Fruit fly (Drosophila melanogaster) whole organism, embryonic: Measurements from ENCODE around the gene Eip75B.
A peak's percentile ranks its signal among the peaks of the same experiment; 100 is the strongest.

Experiments used
- Bgb ChIP-seq: fragments of 200-800 bp; sonication (Bioruptor generic); IDR thresholded peaks from 2 replicates; pipeline ENCODE4 v1.3.6; 2022; ENCODE audit warnings: missing biosample characterization, missing genetic modification characterization; ENCODE audit not compliant: partially characterized antibody
- CG10462 ChIP-seq: fragments of 200-800 bp; sonication (Bioruptor generic); optimal IDR thresholded peaks from 2 replicates; lab custom pipeline; 2016; ENCODE audit warnings: missing biosample characterization, missing genetic modification characterization
- CG10565 ChIP-seq: fragments of 200-800 bp; sonication (Bioruptor generic); optimal IDR thresholded peaks from 3 replicates; lab custom pipeline; 2016; ENCODE audit warnings: missing biosample characterization, mild to moderate bottlenecking, missing genetic modification characterization
- CG11398 ChIP-seq: fragments of 200-800 bp; sonication (Bioruptor generic); optimal IDR thresholded peaks from 2 replicates; lab custom pipeline; 2016; ENCODE audit warnings: missing biosample characterization, missing genetic modification characterization
- CG11456 ChIP-seq: fragments of 200-800 bp; sonication (Bioruptor generic); IDR thresholded peaks from 3 replicates; pipeline ENCODE4 v1.3.6; 2022; ENCODE audit warnings: missing biosample characterization, missing genetic modification characterization
- CG12104 ChIP-seq: fragments of 200-800 bp; sonication (Bioruptor generic); optimal IDR thresholded peaks from 3 replicates; lab custom pipeline; 2016; ENCODE audit warnings: missing biosample characterization, missing genetic modification characterization
- CG12236 ChIP-seq: fragments of 200-800 bp; sonication (Bioruptor generic); optimal IDR thresholded peaks from 2 replicates; lab custom pipeline; 2016; ENCODE audit warnings: missing biosample characterization, missing genetic modification characterization
- CG13287 ChIP-seq: fragments of 200-800 bp; sonication (Bioruptor generic); IDR thresholded peaks from 2 replicates; pipeline ENCODE4 v1.3.6; 2022; ENCODE audit warnings: missing biosample characterization, missing genetic modification characterization; ENCODE audit not compliant: partially characterized antibody
- CG14710 ChIP-seq: fragments of 200-800 bp; sonication (Bioruptor generic); optimal IDR thresholded peaks from 3 replicates; lab custom pipeline; 2019; ENCODE audit warnings: missing biosample characterization, mild to moderate bottlenecking, missing genetic modification characterization, moderate library complexity
- CG17186 ChIP-seq: fragments of 200-800 bp; sonication (Bioruptor generic); optimal IDR thresholded peaks from 3 replicates; lab custom pipeline; 2017; ENCODE audit warnings: missing biosample characterization, missing genetic modification reagents, missing genetic modification characterization
- CG17912 ChIP-seq: fragments of 200-800 bp; sonication (Bioruptor generic); optimal IDR thresholded peaks from 2 replicates; lab custom pipeline; 2018; ENCODE audit warnings: missing biosample characterization, mild to moderate bottlenecking, missing genetic modification characterization
- CG30431 ChIP-seq: fragments of 200-800 bp; sonication (Bioruptor generic); optimal IDR thresholded peaks from 2 replicates; lab custom pipeline; 2017; ENCODE audit warnings: missing biosample characterization, missing genetic modification characterization
- CG31224 ChIP-seq: fragments of 200-800 bp; sonication (Bioruptor generic); IDR thresholded peaks from 2 replicates; pipeline ENCODE4 v1.3.6; 2022; ENCODE audit warnings: missing biosample characterization, missing genetic modification characterization
- CG31365 ChIP-seq: fragments of 200-800 bp; sonication (Bioruptor generic); optimal IDR thresholded peaks from 2 replicates; lab custom pipeline; 2018; ENCODE audit warnings: missing biosample characterization, mild to moderate bottlenecking, missing genetic modification characterization
- CG3847 ChIP-seq: fragments of 200-800 bp; sonication (Bioruptor generic); IDR thresholded peaks from 2 replicates; pipeline ENCODE4 v1.3.6; 2022; ENCODE audit warnings: missing biosample characterization, missing genetic modification characterization
- CG7963 ChIP-seq: fragments of 200-800 bp; sonication (Bioruptor generic); IDR thresholded peaks from 3 replicates; pipeline ENCODE4 v1.3.6; 2022; ENCODE audit warnings: missing biosample characterization, missing genetic modification characterization; ENCODE audit not compliant: partially characterized antibody
- CG8765 ChIP-seq: fragments of 200-800 bp; sonication (Bioruptor generic); IDR thresholded peaks from 2 replicates; pipeline ENCODE4 v1.3.6; 2022; ENCODE audit warnings: missing biosample characterization, missing genetic modification characterization
- D ChIP-seq, 2 experiments: fragments of 200-800 bp in 1 of 2; fragments of >200 bp in 1 of 2; sonication (Bioruptor generic) in 1 of 2; optimal IDR thresholded peaks; 2 replicates in 1 of 2; 3 replicates in 1 of 2; lab custom pipeline; 2017; ENCODE audit warnings: mild to moderate bottlenecking in 1 of 2, missing biosample characterization in 1 of 2, missing genetic modification characterization in 1 of 2, missing genetic modification reagents in 1 of 2
- Elba2 ChIP-seq: fragments of 200-800 bp; sonication (Bioruptor generic); optimal IDR thresholded peaks from 3 replicates; lab custom pipeline; 2016; ENCODE audit warnings: missing biosample characterization, missing genetic modification characterization
- Hr3 ChIP-seq: fragments of 200-800 bp; sonication (Bioruptor generic); optimal IDR thresholded peaks from 3 replicates; lab custom pipeline; 2016; ENCODE audit warnings: missing biosample characterization, missing genetic modification characterization
- Max ChIP-seq: fragments of 200-800 bp; sonication (Bioruptor generic); optimal IDR thresholded peaks from 2 replicates; lab custom pipeline; 2016; ENCODE audit warnings: missing biosample characterization, mild to moderate bottlenecking, missing genetic modification characterization
- PHDP ChIP-seq: fragments of 200-800 bp; sonication (Bioruptor generic); optimal IDR thresholded peaks from 3 replicates; lab custom pipeline; 2018; ENCODE audit warnings: missing biosample characterization, mild to moderate bottlenecking, missing genetic modification characterization, moderate library complexity
- Ravus ChIP-seq: fragments of 200-800 bp; sonication (Bioruptor generic); IDR thresholded peaks from 2 replicates; pipeline ENCODE4 v1.3.6; 2022; ENCODE audit warnings: missing biosample characterization, missing genetic modification characterization
- Side ChIP-seq: fragments of 200-800 bp; sonication (Bioruptor generic); optimal IDR thresholded peaks from 2 replicates; lab custom pipeline; 2016; ENCODE audit warnings: missing biosample characterization, missing genetic modification characterization
- Six4 ChIP-seq: fragments of 200-800 bp; sonication (Bioruptor generic); optimal IDR thresholded peaks from 2 replicates; lab custom pipeline; 2016; ENCODE audit warnings: missing biosample characterization, missing genetic modification characterization
- Spps ChIP-seq: fragments of 200-800 bp; sonication (Bioruptor generic); optimal IDR thresholded peaks from 2 replicates; lab custom pipeline; 2018; ENCODE audit warnings: missing biosample characterization, mild to moderate bottlenecking, missing genetic modification characterization
- Sry-β ChIP-seq: fragments of 200-800 bp; sonication (Bioruptor generic); optimal IDR thresholded peaks from 2 replicates; lab custom pipeline; 2018; ENCODE audit warnings: missing biosample characterization, mild to moderate bottlenecking, missing genetic modification characterization, moderate library complexity
- Sry-δ ChIP-seq: fragments of 200-800 bp; sonication (Bioruptor generic); optimal IDR thresholded peaks from 2 replicates; lab custom pipeline; 2016; ENCODE audit warnings: missing biosample characterization, missing genetic modification characterization
- TFAM ChIP-seq: fragments of 200-800 bp; sonication (Bioruptor generic); optimal IDR thresholded peaks from 2 replicates; lab custom pipeline; 2017; ENCODE audit warnings: missing biosample characterization, missing genetic modification characterization, inconsistent platforms
- Xrp1 ChIP-seq: fragments of 200-800 bp; sonication (Bioruptor generic); IDR thresholded peaks from 2 replicates; pipeline ENCODE4 v1.3.6; 2022; ENCODE audit warnings: missing biosample characterization, missing genetic modification characterization
- bcd ChIP-seq: fragments of 200-800 bp; sonication (Bioruptor generic); optimal IDR thresholded peaks from 2 replicates; lab custom pipeline; 2017; ENCODE audit warnings: missing biosample characterization, mild to moderate bottlenecking, missing genetic modification characterization
- bsh ChIP-seq, 2 experiments: fragments of 200-800 bp; sonication (Bioruptor generic); optimal IDR thresholded peaks; 2 replicates each; lab custom pipeline; 2017 to 2018; ENCODE audit warnings: mild to moderate bottlenecking in 2 of 2, missing biosample characterization in 2 of 2, missing genetic modification characterization in 2 of 2, moderate library complexity in 1 of 2
- chif ChIP-seq, 2 experiments: fragments of 200-800 bp; sonication (Bioruptor generic); optimal IDR thresholded peaks; 3 replicates each; lab custom pipeline; 2016; ENCODE audit warnings: missing biosample characterization in 2 of 2, missing genetic modification characterization in 2 of 2
- croc ChIP-seq: fragments of 200-800 bp; sonication (Bioruptor generic); conservative IDR thresholded peaks from 3 replicates; pipeline ENCODE4 v1.3.6; 2022; ENCODE audit warnings: missing biosample characterization, missing genetic modification characterization
- crol ChIP-seq: fragments of 200-800 bp; sonication (Bioruptor generic); IDR thresholded peaks from 2 replicates; pipeline ENCODE4 v1.3.6; 2022; ENCODE audit warnings: missing biosample characterization, missing genetic modification characterization
- danr ChIP-seq: fragments of 200-800 bp; sonication (Bioruptor generic); IDR thresholded peaks from 2 replicates; pipeline ENCODE4 v1.3.6; 2022; ENCODE audit warnings: missing biosample characterization, missing genetic modification characterization
- kah ChIP-seq: fragments of 200-800 bp; sonication (Bioruptor generic); optimal IDR thresholded peaks from 2 replicates; lab custom pipeline; 2018; ENCODE audit warnings: missing biosample characterization, mild to moderate bottlenecking, missing genetic modification characterization
- lilli ChIP-seq: fragments of 200-800 bp; sonication (Bioruptor generic); optimal IDR thresholded peaks from 3 replicates; lab custom pipeline; 2016; ENCODE audit warnings: missing biosample characterization, missing genetic modification characterization
- oc ChIP-seq: fragments of 200-800 bp; sonication (Bioruptor generic); optimal IDR thresholded peaks from 2 replicates; lab custom pipeline; 2018; ENCODE audit warnings: missing biosample characterization, mild to moderate bottlenecking, missing genetic modification characterization, moderate library complexity
- odd ChIP-seq: fragments of 200-800 bp; sonication (Bioruptor generic); optimal IDR thresholded peaks from 2 replicates; lab custom pipeline; 2017; ENCODE audit warnings: missing biosample characterization, mild to moderate bottlenecking, missing genetic modification characterization
- pb ChIP-seq: fragments of 200-800 bp; sonication (Bioruptor generic); optimal IDR thresholded peaks from 3 replicates; lab custom pipeline; 2016; ENCODE audit warnings: missing biosample characterization, missing genetic modification characterization
- pho ChIP-seq: fragments of 200-800 bp; sonication (Bioruptor generic); optimal IDR thresholded peaks from 2 replicates; lab custom pipeline; 2016; ENCODE audit warnings: missing biosample characterization, missing genetic modification characterization
- pros ChIP-seq: fragments of 200-800 bp; sonication (Bioruptor generic); optimal IDR thresholded peaks from 3 replicates; lab custom pipeline; 2019; ENCODE audit warnings: missing biosample characterization, mild to moderate bottlenecking, missing genetic modification characterization, moderate library complexity
- ranshi ChIP-seq: fragments of 200-800 bp; sonication (Bioruptor generic); IDR thresholded peaks from 2 replicates; pipeline ENCODE4 v1.3.6; 2022; ENCODE audit warnings: missing biosample characterization, missing genetic modification characterization
- sr ChIP-seq: fragments of 200-800 bp; sonication (Bioruptor generic); IDR thresholded peaks from 3 replicates; pipeline ENCODE4 v1.3.6; 2022; ENCODE audit warnings: missing biosample characterization, missing genetic modification characterization
- stc ChIP-seq: fragments of 200-800 bp; sonication (Bioruptor generic); IDR thresholded peaks from 2 replicates; pipeline ENCODE4 v1.3.6; 2022; ENCODE audit warnings: missing biosample characterization, missing genetic modification characterization
- tll ChIP-seq, 2 experiments: fragments of 200-800 bp in 1 of 2; fragments of >200 bp in 1 of 2; sonication (Bioruptor generic) in 1 of 2; optimal IDR thresholded peaks; 2 replicates each; lab custom pipeline; 2017 to 2019; ENCODE audit warnings: missing biosample characterization in 2 of 2, missing genetic modification characterization in 2 of 2, mild to moderate bottlenecking in 1 of 2, moderate library complexity in 1 of 2
- vfl ChIP-seq: fragments of 200-800 bp; sonication (Bioruptor generic); optimal IDR thresholded peaks from 2 replicates; lab custom pipeline; 2016; ENCODE audit warnings: missing biosample characterization, missing genetic modification characterization

Eip75B gene

DNA sequence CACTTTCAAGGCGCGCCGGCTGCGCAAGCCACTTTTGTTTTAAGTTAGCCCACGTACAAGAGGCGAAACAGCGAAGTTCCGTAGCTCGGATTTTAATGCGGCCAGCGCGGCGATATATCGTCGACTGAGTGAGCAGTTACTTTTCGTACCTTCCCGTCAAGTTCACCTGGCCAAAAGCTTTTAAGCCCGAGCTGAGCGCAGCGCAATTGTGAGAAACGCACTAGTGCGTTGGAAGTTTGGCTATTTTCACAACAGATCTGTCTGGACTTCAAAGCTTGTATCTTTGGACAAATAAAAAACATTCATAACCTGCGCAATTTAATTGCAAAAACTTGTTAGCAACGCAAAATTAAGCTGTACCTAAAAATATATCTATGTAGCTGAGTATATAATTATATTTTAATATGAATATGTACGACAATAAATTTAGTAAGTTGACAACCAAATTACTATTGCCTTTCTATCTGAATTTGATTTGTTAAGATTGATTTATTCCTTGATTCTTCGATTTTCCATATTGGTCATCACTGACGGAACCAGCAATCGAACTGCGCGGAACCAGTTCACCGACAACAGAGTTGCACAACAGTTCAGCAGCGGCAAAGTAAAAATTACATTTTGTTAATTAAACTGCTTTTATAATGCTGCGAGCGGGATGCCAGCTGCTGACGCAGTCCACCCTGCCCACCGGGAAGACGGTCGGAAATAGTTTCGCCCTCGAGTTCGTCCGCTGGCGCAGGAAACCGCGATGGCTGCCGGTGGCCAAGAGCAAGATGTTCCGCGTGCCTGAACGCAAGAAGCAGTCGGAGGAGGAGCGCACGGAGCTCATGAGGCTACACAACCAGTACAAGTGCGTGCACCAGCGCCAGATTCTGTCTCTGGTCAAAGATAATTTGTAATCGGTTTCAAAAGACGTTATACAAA, 41.8 kb upstream of the Eip75B start, which contains the start of the genes CG13698 and mRpS26 (continued):
- TF ChIP-seq pho (GFP tag; lab: Kevin White, UChicago), result peak; percentile 15
- peak; percentile 9 for TF ChIP-seq CG10462 (GFP tag; lab: Kevin White, UChicago)
- TF ChIP-seq bcd (GFP tag; lab: Kevin White, UChicago), result peak; percentile 77
- TF ChIP-seq tll (GFP tag; optimal IDR thresholded peaks at IDR 0.05; lab: Kevin White, UChicago), result no peak
- peak; percentile 70; the same call in 1 of the 3 replicates for TF ChIP-seq sr (GFP tag; lab: Robert Waterston, UW)
- no peak for TF ChIP-seq kah (GFP tag; lab: Kevin White, UChicago)
- peak; percentile 35 for TF ChIP-seq CG30431 (GFP tag; lab: Kevin White, UChicago)
- TF ChIP-seq Sry-δ (GFP tag; lab: Kevin White, UChicago), result peak; percentile 21
- TF ChIP-seq croc (GFP tag; lab: Robert Waterston, UW), result peak; percentile 22; the same call in 1 of the 3 replicates
- TF ChIP-seq CG17912 (GFP tag; lab: Kevin White, UChicago), result no peak
- no peak for TF ChIP-seq Elba2 (GFP tag; lab: Kevin White, UChicago)
- peak in 1 of 2 experiments; percentile 71 for TF ChIP-seq bsh (GFP tag; optimal IDR thresholded peaks at IDR 0.05; lab: Kevin White, UChicago)
- no peak for TF ChIP-seq chif (GFP tag; optimal IDR thresholded peaks at IDR 0.05; lab: Kevin White, UChicago)
- TF ChIP-seq odd (GFP tag; lab: Kevin White, UChicago), result peak; percentile 65
- peak; percentile 71 for TF ChIP-seq lilli (GFP tag; lab: Kevin White, UChicago)
- no peak for TF ChIP-seq D (optimal IDR thresholded peaks at IDR 0.05; lab: Kevin White, UChicago)
- no peak for TF ChIP-seq D (GFP tag; optimal IDR thresholded peaks at IDR 0.05; lab: Kevin White, UChicago)
- peak; percentile 60 for TF ChIP-seq Xrp1
- no peak for TF ChIP-seq CG7963
- no peak for TF ChIP-seq danr (GFP tag; lab: Robert Waterston, UW)
- TF ChIP-seq TFAM (GFP tag; lab: Kevin White, UChicago), result no peak
- no peak for TF ChIP-seq CG10565 (GFP tag; lab: Kevin White, UChicago)
- peak; percentile 0; the same call in 1 of the 2 replicates for TF ChIP-seq CG13287 (GFP tag; lab: Robert Waterston, UW)
- TF ChIP-seq CG31224 (GFP tag; lab: Robert Waterston, UW), result no peak
- TF ChIP-seq Side (GFP tag; lab: Kevin White, UChicago), result no peak
- TF ChIP-seq Sry-β (GFP tag; lab: Kevin White, UChicago), result peak; percentile 94
- no peak for TF ChIP-seq stc
- TF ChIP-seq PHDP (tag; lab: Kevin White, UChicago), result peak; percentile 66
- peak; percentile 53 for TF ChIP-seq CG12104 (GFP tag; lab: Kevin White, UChicago)
- peak; percentile 59; the same call in 1 of the 2 replicates for TF ChIP-seq CG3847
- no peak for TF ChIP-seq CG31365
- TF ChIP-seq pb, result no peak
- TF ChIP-seq CG17186 (GFP tag; lab: Kevin White, UChicago), result peak; percentile 49
- peak; percentile 66 for TF ChIP-seq Six4 (GFP tag; lab: Kevin White, UChicago)
- TF ChIP-seq ranshi, result peak; percentile 50; the same call in 1 of the 2 replicates
- peak; percentile 74 for TF ChIP-seq Bgb (GFP tag; lab: Robert Waterston, UW)
- no peak for TF ChIP-seq CG12236 (GFP tag; lab: Kevin White, UChicago)
- peak; percentile 59 for TF ChIP-seq oc
- TF ChIP-seq vfl (GFP tag; lab: Kevin White, UChicago), result peak; percentile 37
- no peak for TF ChIP-seq CG11398 (GFP tag; lab: Kevin White, UChicago)
- TF ChIP-seq crol, result no peak
- peak; percentile 50 for TF ChIP-seq Max (GFP tag; lab: Kevin White, UChicago)
- peak; percentile 72 for TF ChIP-seq CG14710 (tag; lab: Kevin White, UChicago)
- no peak for TF ChIP-seq CG11456 (GFP tag; lab: Robert Waterston, UW)
- TF ChIP-seq CG8765 (GFP tag; lab: Robert Waterston, UW), result no peak
- no peak for TF ChIP-seq pros (GFP tag; lab: Kevin White, UChicago)
- TF ChIP-seq Ravus, result no peak
- peak; percentile 9 for TF ChIP-seq Spps (tag; lab: Kevin White, UChicago)
- TF ChIP-seq Hr3, result peak; percentile 73
